Worm (Caenorhabditis elegans) whole organism, L2 larva: Measurements from ENCODE around the gene F56C9.6.

Experiments
- C34F6.9 ChIP-seq: fragments of 150-350 bp; optimal IDR thresholded peaks from 2 replicates; lab custom pipeline; 2014; ENCODE audit warnings: missing biosample characterization, missing genetic modification characterization
- F13H6.1 ChIP-seq: sonication (generic microtip); optimal IDR thresholded peaks from 2 replicates; lab custom pipeline; 2016; ENCODE audit warnings: missing genetic modification characterization, missing compliant biosample characterization
- R02D3.7 ChIP-seq: fragments of 150-350 bp; optimal IDR thresholded peaks from 2 replicates; lab custom pipeline; 2014; ENCODE audit warnings: missing biosample characterization, missing genetic modification characterization
- Y55F3AM.14 ChIP-seq: fragments of 200-800 bp; sonication (Bioruptor generic); optimal IDR thresholded peaks from 2 replicates; lab custom pipeline; 2018; ENCODE audit warnings: mild to moderate bottlenecking, missing genetic modification characterization, missing compliant biosample characterization
- ZK546.5 ChIP-seq: sonication (generic microtip); optimal IDR thresholded peaks from 2 replicates; lab custom pipeline; 2017; ENCODE audit warnings: missing biosample characterization, missing genetic modification characterization
- alr-1 ChIP-seq: fragments of 150-350 bp; optimal IDR thresholded peaks from 2 replicates; lab custom pipeline; 2014; ENCODE audit warnings: missing biosample characterization, missing genetic modification characterization
- aly-2 ChIP-seq: fragments of 150-350 bp; optimal IDR thresholded peaks from 2 replicates; lab custom pipeline; 2014; ENCODE audit warnings: missing biosample characterization, missing genetic modification characterization
- ama-1 ChIP-seq: fragments of 150-350 bp; optimal IDR thresholded peaks from 2 replicates; lab custom pipeline; 2018; ENCODE audit warnings: inconsistent platforms
- blmp-1 ChIP-seq: sonication (generic microtip); optimal IDR thresholded peaks from 2 replicates; lab custom pipeline; 2017; ENCODE audit warnings: missing genetic modification characterization, mild to moderate bottlenecking, missing compliant biosample characterization, antibody characterized with exemption, moderate library complexity; ENCODE audit not compliant: insufficient read depth
- ceh-16 ChIP-seq: fragments of 150-350 bp; optimal IDR thresholded peaks from 2 replicates; lab custom pipeline; 2014; ENCODE audit warnings: missing biosample characterization, missing genetic modification characterization
- ceh-82 ChIP-seq: fragments of 150-350 bp; optimal IDR thresholded peaks from 2 replicates; lab custom pipeline; 2014; ENCODE audit warnings: missing biosample characterization, missing genetic modification characterization
- crh-2 ChIP-seq: sonication (generic microtip); optimal IDR thresholded peaks from 2 replicates; lab custom pipeline; 2017; ENCODE audit warnings: missing biosample characterization, missing genetic modification characterization
- dmd-4 ChIP-seq: sonication (generic microtip); optimal IDR thresholded peaks from 2 replicates; lab custom pipeline; 2017; ENCODE audit warnings: missing biosample characterization, missing genetic modification characterization
- egl-27 ChIP-seq: sonication (generic microtip); optimal IDR thresholded peaks from 3 replicates; lab custom pipeline; 2017; ENCODE audit warnings: missing biosample characterization, missing genetic modification reagents, missing genetic modification characterization
- elt-1 ChIP-seq: fragments of 150-350 bp; optimal IDR thresholded peaks from 2 replicates; lab custom pipeline; 2014; ENCODE audit warnings: missing biosample characterization, missing genetic modification characterization
- elt-3 ChIP-seq: sonication (generic microtip); optimal IDR thresholded peaks from 2 replicates; lab custom pipeline; 2017; ENCODE audit warnings: missing biosample characterization, missing genetic modification characterization
- fos-1 ChIP-seq: fragments of 150-350 bp; optimal IDR thresholded peaks from 2 replicates; lab custom pipeline; 2014; ENCODE audit warnings: missing biosample characterization, missing genetic modification characterization
- gmeb-1 ChIP-seq: fragments of 150-350 bp; optimal IDR thresholded peaks from 2 replicates; lab custom pipeline; 2014; ENCODE audit warnings: missing biosample characterization, missing genetic modification characterization
- lin-11 ChIP-seq: fragments of 150-350 bp; sonication (generic microtip); optimal IDR thresholded peaks from 2 replicates; lab custom pipeline; 2014; ENCODE audit warnings: missing biosample characterization, missing genetic modification characterization, inconsistent platforms, mixed read lengths
- lin-13 ChIP-seq: fragments of 150-350 bp; optimal IDR thresholded peaks from 2 replicates; lab custom pipeline; 2014; ENCODE audit warnings: missing biosample characterization, missing genetic modification reagents, missing genetic modification characterization
- lin-39 ChIP-seq: fragments of 150-350 bp; optimal IDR thresholded peaks from 2 replicates; lab custom pipeline; 2014; ENCODE audit warnings: missing biosample characterization, missing genetic modification reagents, missing genetic modification characterization
- lsy-2 ChIP-seq, 2 experiments: fragments of 150-350 bp in 1 of 2; sonication (generic microtip) in 1 of 2; optimal IDR thresholded peaks; 2 replicates each; lab custom pipeline; 2014 to 2017; ENCODE audit warnings: missing biosample characterization in 2 of 2, missing genetic modification characterization in 2 of 2
- mab-5 ChIP-seq: fragments of 150-350 bp; optimal IDR thresholded peaks from 2 replicates; lab custom pipeline; 2014; ENCODE audit warnings: missing biosample characterization, missing genetic modification characterization
- mbf-1 ChIP-seq: sonication (generic microtip); optimal IDR thresholded peaks from 2 replicates; lab custom pipeline; 2017; ENCODE audit warnings: missing biosample characterization, missing genetic modification characterization
- mdl-1 ChIP-seq, 2 experiments: fragments of 150-350 bp in 1 of 2; sonication (generic microtip) in 1 of 2; optimal IDR thresholded peaks; 2 replicates each; lab custom pipeline; 2017; ENCODE audit warnings: missing biosample characterization in 2 of 2, missing genetic modification characterization in 2 of 2
- nhr-10 ChIP-seq: sonication (generic microtip); optimal IDR thresholded peaks from 2 replicates; lab custom pipeline; 2017; ENCODE audit warnings: missing biosample characterization, missing genetic modification characterization
- nhr-11 ChIP-seq: fragments of 150-350 bp; optimal IDR thresholded peaks from 2 replicates; lab custom pipeline; 2014; ENCODE audit warnings: missing biosample characterization, missing genetic modification characterization
- nhr-12 ChIP-seq: fragments of 150-350 bp; optimal IDR thresholded peaks from 2 replicates; lab custom pipeline; 2014; ENCODE audit warnings: missing biosample characterization, missing genetic modification characterization
- nhr-129 ChIP-seq: fragments of 150-350 bp; optimal IDR thresholded peaks from 2 replicates; lab custom pipeline; 2014; ENCODE audit warnings: missing biosample characterization, missing genetic modification characterization
- nhr-21 ChIP-seq: fragments of 150-350 bp; optimal IDR thresholded peaks from 2 replicates; lab custom pipeline; 2014; ENCODE audit warnings: missing biosample characterization, missing genetic modification characterization
- nhr-23 ChIP-seq: fragments of 150-350 bp; optimal IDR thresholded peaks from 2 replicates; lab custom pipeline; 2014; ENCODE audit warnings: missing biosample characterization, missing genetic modification reagents, missing genetic modification characterization
- nhr-237 ChIP-seq: fragments of 150-350 bp; optimal IDR thresholded peaks from 2 replicates; lab custom pipeline; 2014; ENCODE audit warnings: missing biosample characterization, missing genetic modification characterization
- nhr-25 ChIP-seq: fragments of 150-350 bp; sonication (generic microtip); optimal IDR thresholded peaks from 3 replicates; lab custom pipeline; 2014; ENCODE audit warnings: missing biosample characterization, missing genetic modification characterization
- nhr-6 ChIP-seq: fragments of 150-350 bp; optimal IDR thresholded peaks from 2 replicates; lab custom pipeline; 2014; ENCODE audit warnings: missing biosample characterization, missing genetic modification characterization
- nhr-77 ChIP-seq: fragments of 150-350 bp; optimal IDR thresholded peaks from 2 replicates; lab custom pipeline; 2014; ENCODE audit warnings: missing biosample characterization, missing genetic modification characterization
- peb-1 ChIP-seq: fragments of 150-350 bp; optimal IDR thresholded peaks from 2 replicates; lab custom pipeline; 2014; ENCODE audit warnings: missing biosample characterization, missing genetic modification characterization
- sem-4 ChIP-seq: fragments of 150-350 bp; optimal IDR thresholded peaks from 2 replicates; lab custom pipeline; 2014; ENCODE audit warnings: missing biosample characterization, missing genetic modification reagents, missing genetic modification characterization
- skn-1 ChIP-seq: sonication (generic microtip); optimal IDR thresholded peaks from 2 replicates; lab custom pipeline; 2017; ENCODE audit warnings: missing biosample characterization, missing genetic modification characterization
- sma-3 ChIP-seq: sonication (generic microtip); optimal IDR thresholded peaks from 2 replicates; lab custom pipeline; 2016; ENCODE audit warnings: missing genetic modification reagents, missing genetic modification characterization, missing compliant biosample characterization
- sma-9 ChIP-seq, 2 experiments: fragments of 150-350 bp in 1 of 2; sonication (generic microtip) in 1 of 2; optimal IDR thresholded peaks; 2 replicates each; lab custom pipeline; 2014 to 2016; ENCODE audit warnings: missing genetic modification characterization in 2 of 2, mild to moderate bottlenecking in 1 of 2, missing biosample characterization in 1 of 2, missing compliant biosample characterization in 1 of 2, missing genetic modification reagents in 1 of 2, moderate library complexity in 1 of 2
- snpc-4 ChIP-seq: fragments of 150-350 bp; optimal IDR thresholded peaks from 2 replicates; lab custom pipeline; 2014; ENCODE audit warnings: missing biosample characterization, missing genetic modification characterization
- unc-39 ChIP-seq: fragments of 150-350 bp; optimal IDR thresholded peaks from 2 replicates; lab custom pipeline; 2014; ENCODE audit warnings: missing biosample characterization, missing genetic modification characterization
- unc-55 ChIP-seq: fragments of 150-350 bp; sonication (generic microtip); optimal IDR thresholded peaks from 3 replicates; lab custom pipeline; 2014; ENCODE audit warnings: missing biosample characterization, missing genetic modification reagents, missing genetic modification characterization
- unc-62 ChIP-seq: fragments of 150-350 bp; optimal IDR thresholded peaks from 2 replicates; lab custom pipeline; 2014; ENCODE audit warnings: missing biosample characterization, missing genetic modification reagents, missing genetic modification characterization
- zag-1 ChIP-seq: fragments of 150-350 bp; optimal IDR thresholded peaks from 2 replicates; lab custom pipeline; 2014; ENCODE audit warnings: missing biosample characterization, missing genetic modification characterization
- ztf-1 ChIP-seq: fragments of 200-800 bp; sonication (Bioruptor generic); conservative IDR thresholded peaks from 2 replicates; pipeline ENCODE4 v1.3.6; 2022; ENCODE audit warnings: missing genetic modification characterization, missing compliant biosample characterization
- ztf-11 ChIP-seq: sonication (generic microtip); optimal IDR thresholded peaks from 2 replicates; lab custom pipeline; 2017; ENCODE audit warnings: missing biosample characterization, missing genetic modification characterization
- ztf-4 ChIP-seq: fragments of 150-350 bp; optimal IDR thresholded peaks from 2 replicates; lab custom pipeline; 2014; ENCODE audit warnings: missing biosample characterization, missing genetic modification characterization

The F56C9.6 gene

DNA sequence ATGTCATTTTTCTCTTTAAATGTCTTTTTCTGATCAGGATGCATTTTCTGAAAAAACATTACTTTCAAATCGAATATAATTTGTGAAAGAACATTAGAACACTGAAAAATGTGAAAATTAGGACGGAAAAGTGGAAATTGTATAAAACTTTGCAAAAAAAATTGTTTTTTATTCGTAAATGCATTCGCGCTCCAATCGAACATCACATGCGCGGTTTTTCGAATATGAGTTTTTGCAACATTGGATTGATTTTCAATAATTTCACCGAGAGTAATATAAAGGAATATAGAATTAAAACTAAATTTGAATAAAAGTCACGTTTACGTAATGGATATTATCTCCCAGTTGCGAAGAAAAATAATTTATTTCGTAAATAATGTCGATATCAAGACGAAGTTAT, 33.3 kb downstream of the F56C9.6 start, which contains the start of the genes spot-1 and B0361.11:
Gene spot-1 (minus strand): TSS at position 47 of the 400 bp plus-strand sequence.
Gene B0361.11 (plus strand): TSS at position 372 of the 400 bp plus-strand sequence.
- TF ChIP-seq nhr-129, result peak; percentile 36
- no peak for TF ChIP-seq ztf-11
- no peak for TF ChIP-seq egl-27 (tag; lab: Kevin White, UChicago)
- TF ChIP-seq unc-55 (GFP tag; lab: Kevin White, UChicago), result peak; percentile 79
- TF ChIP-seq unc-62 (GFP tag; lab: Kevin White, UChicago), result no peak
- TF ChIP-seq elt-3 (tag; lab: Kevin White, UChicago), result no peak
- peak; percentile 28 for TF ChIP-seq nhr-25 (tag; lab: Kevin White, UChicago)
- no peak for TF ChIP-seq mab-5 (tag; lab: Kevin White, UChicago)
- no peak for TF ChIP-seq mbf-1 (tag; lab: Kevin White, UChicago)
- TF ChIP-seq nhr-11, result no peak
- TF ChIP-seq peb-1 (tag; lab: Kevin White, UChicago), result no peak
- no peak for TF ChIP-seq fos-1 (tag; lab: Kevin White, UChicago)
- peak; percentile 58 for TF ChIP-seq crh-2 (tag; lab: Kevin White, UChicago)
- no peak for TF ChIP-seq nhr-10 (tag; lab: Kevin White, UChicago)
- no peak for TF ChIP-seq ceh-16 (tag; lab: Kevin White, UChicago)
- no peak for TF ChIP-seq skn-1
- TF ChIP-seq sem-4 (tag; lab: Kevin White, UChicago), result no peak
- no peak for TF ChIP-seq nhr-12 (tag; lab: Kevin White, UChicago)
- peak; percentile 6 for TF ChIP-seq nhr-6 (tag; lab: Kevin White, UChicago)
- peak; percentile 39 for TF ChIP-seq sma-9 (GFP tag; optimal IDR thresholded peaks at IDR 0.05; lab: Kevin White, UChicago)
- TF ChIP-seq sma-9 (tag; optimal IDR thresholded peaks at IDR 0.05; lab: Kevin White, UChicago), result no peak
- TF ChIP-seq unc-39 (tag; lab: Kevin White, UChicago), result no peak
- no peak for TF ChIP-seq ZK546.5 (tag; lab: Kevin White, UChicago)
- TF ChIP-seq ztf-1 (GFP tag; lab: Robert Waterston, UW), result no peak
- TF ChIP-seq Y55F3AM.14, result no peak
- TF ChIP-seq nhr-21, result peak; percentile 42
- no peak for TF ChIP-seq alr-1 (tag; lab: Kevin White, UChicago)
- TF ChIP-seq lin-13 (GFP tag; lab: Kevin White, UChicago), result peak; percentile 59
- TF ChIP-seq gmeb-1 (tag; lab: Kevin White, UChicago), result peak; percentile 99
- no peak for TF ChIP-seq lin-39 (tag; lab: Kevin White, UChicago)
- TF ChIP-seq R02D3.7 (tag; lab: Kevin White, UChicago), result no peak
- TF ChIP-seq lsy-2 (tag; optimal IDR thresholded peaks at IDR 0.05; lab: Kevin White, UChicago), result peak; percentile 55 to 88
- TF ChIP-seq sma-3, result peak; percentile 38
- TF ChIP-seq C34F6.9 (tag; lab: Kevin White, UChicago), result peak; percentile 80
- no peak for TF ChIP-seq ztf-4
- no peak for TF ChIP-seq nhr-237 (tag; lab: Kevin White, UChicago)
- TF ChIP-seq zag-1 (tag; lab: Kevin White, UChicago), result no peak
- TF ChIP-seq ama-1 (lab: Kevin White, UChicago), result no peak
- no peak for TF ChIP-seq elt-1 (tag; lab: Kevin White, UChicago)
- TF ChIP-seq mdl-1 (tag; optimal IDR thresholded peaks at IDR 0.05; lab: Kevin White, UChicago), result no peak
- TF ChIP-seq dmd-4 (tag; lab: Kevin White, UChicago), result no peak
- TF ChIP-seq ceh-82 (tag; lab: Kevin White, UChicago), result no peak
- TF ChIP-seq blmp-1, result peak; percentile 32
- no peak for TF ChIP-seq nhr-77 (tag; lab: Kevin White, UChicago)
- TF ChIP-seq lin-11 (tag; lab: Kevin White, UChicago), result no peak
- TF ChIP-seq nhr-23 (tag; lab: Kevin White, UChicago), result no peak
- TF ChIP-seq snpc-4, result peak; percentile 59
- TF ChIP-seq F13H6.1 (tag; lab: Kevin White, UChicago), result no peak
- TF ChIP-seq aly-2 (tag; lab: Kevin White, UChicago), result no peak
- TF ChIP-seq, all 48 proteins: peak for 14
